Worm (Caenorhabditis elegans) whole organism, L3 larva: ENCODE results near the gene Y66D12A.7.

Experiments
- ceh-82 ChIP-seq: fragments of 150-350 bp; optimal IDR thresholded peaks from 2 replicates; lab custom pipeline; 2014; ENCODE audit warnings: missing biosample characterization, missing genetic modification characterization
- lin-39 ChIP-seq: fragments of 150-350 bp; optimal IDR thresholded peaks from 2 replicates; lab custom pipeline; 2018; ENCODE audit warnings: missing biosample characterization, missing genetic modification reagents, missing genetic modification characterization
- mml-1 ChIP-seq: fragments of 150-350 bp; sonication (generic microtip); optimal IDR thresholded peaks from 3 replicates; lab custom pipeline; 2014; ENCODE audit warnings: missing biosample characterization, missing genetic modification characterization
- unc-39 ChIP-seq: sonication (generic microtip); optimal IDR thresholded peaks from 4 replicates; lab custom pipeline; 2017; ENCODE audit warnings: missing biosample characterization, missing genetic modification characterization
- zag-1 ChIP-seq: fragments of 150-350 bp; optimal IDR thresholded peaks from 2 replicates; lab custom pipeline; 2014; ENCODE audit warnings: missing biosample characterization, missing genetic modification characterization
- ztf-11 ChIP-seq: fragments of 150-350 bp; optimal IDR thresholded peaks from 2 replicates; lab custom pipeline; 2014; ENCODE audit warnings: missing biosample characterization, missing genetic modification characterization

DNA sequence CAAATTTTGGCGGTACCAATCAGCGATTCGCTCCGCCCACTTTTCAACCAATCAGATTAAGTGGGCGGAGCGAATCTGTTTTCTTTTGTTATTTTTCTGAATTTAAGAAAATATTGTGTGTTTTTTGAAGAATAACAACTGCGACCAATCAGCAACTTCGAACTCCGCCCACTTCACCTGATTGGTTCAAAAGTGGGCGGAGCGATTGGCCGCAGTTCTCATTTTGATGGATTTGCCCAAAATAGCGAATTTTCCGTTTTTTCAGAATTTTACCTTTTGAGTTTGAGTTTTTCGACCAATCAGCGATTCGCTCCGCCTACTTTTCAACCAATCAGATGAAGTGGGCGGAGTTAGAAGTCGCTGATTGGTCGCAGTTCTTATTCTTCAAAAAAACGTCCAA, 9.0 kb upstream of the Y66D12A.7 start:
- no peak for TF ChIP-seq lin-39 (tag; lab: Kevin White, UChicago)
- no peak for TF ChIP-seq zag-1 (tag; lab: Kevin White, UChicago)
- no peak for TF ChIP-seq mml-1 (tag; lab: Kevin White, UChicago)
- TF ChIP-seq ztf-11 (tag; lab: Kevin White, UChicago), result no peak
- no peak for TF ChIP-seq unc-39 (tag; lab: Kevin White, UChicago)
- TF ChIP-seq ceh-82 (tag; lab: Kevin White, UChicago), result no peak
